Worm (Caenorhabditis elegans): ENCODE results near the gene C09G4.4.

The C09G4.4 gene

ce11 chrIV:8534997-8535414 is 22.2 kb downstream of the C09G4.4 start (continued):
- peak; percentile 34 for TF ChIP-seq nhr-6 (tag; optimal IDR thresholded peaks at IDR 0.05)
- TF ChIP-seq nhr-10 (tag; optimal IDR thresholded peaks at IDR 0.05): no peak
- no peak for TF ChIP-seq ztf-1 (GFP tag; conservative IDR thresholded peaks at IDR 0.05)

ce11 chrIV:8535946-8536345 is 23.2 kb downstream of the C09G4.4 start:
- TF ChIP-seq sma-9 (GFP tag; optimal IDR thresholded peaks at IDR 0.05): peak; percentile 30
- TF ChIP-seq sma-9 (tag; optimal IDR thresholded peaks at IDR 0.05): no peak
- no peak for TF ChIP-seq nhr-237 (tag; optimal IDR thresholded peaks at IDR 0.05)
- peak; percentile 5 for TF ChIP-seq nhr-129 (tag; optimal IDR thresholded peaks at IDR 0.05)
- no peak for TF ChIP-seq peb-1 (tag; optimal IDR thresholded peaks at IDR 0.05)
- no peak for TF ChIP-seq sem-4 (tag; optimal IDR thresholded peaks at IDR 0.05)
- no peak for TF ChIP-seq blmp-1 (tag; optimal IDR thresholded peaks at IDR 0.05; ENCODE audit: insufficient read depth)
- TF ChIP-seq unc-55 (GFP tag; optimal IDR thresholded peaks at IDR 0.05): no peak
- TF ChIP-seq ama-1 (optimal IDR thresholded peaks at IDR 0.05): peak; percentile 45
- TF ChIP-seq ztf-4 (tag; optimal IDR thresholded peaks at IDR 0.05): no peak
- no peak for TF ChIP-seq unc-62 (GFP tag; optimal IDR thresholded peaks at IDR 0.05)

ce11 chrIV:8538011-8538658 is 25.4 kb downstream of the C09G4.4 start:
- no peak for TF ChIP-seq sem-4 (tag; optimal IDR thresholded peaks at IDR 0.05)
- TF ChIP-seq sma-3 (GFP tag; optimal IDR thresholded peaks at IDR 0.05): peak; percentile 36
- peak; percentile 18 for TF ChIP-seq gmeb-1 (tag; optimal IDR thresholded peaks at IDR 0.05)
- TF ChIP-seq blmp-1 (tag; optimal IDR thresholded peaks at IDR 0.05; ENCODE audit: insufficient read depth): no peak
- peak; percentile 0 for TF ChIP-seq lin-13 (GFP tag; optimal IDR thresholded peaks at IDR 0.05)

ce11 chrIV:8538659-8539173 is 25.9 kb downstream of the C09G4.4 start, which contains the start of gene hyl-1:
Gene hyl-1 (plus strand): TSS chrIV:8539123.
- TF ChIP-seq ztf-4 (tag; optimal IDR thresholded peaks at IDR 0.05): no peak
- TF ChIP-seq blmp-1 (tag; optimal IDR thresholded peaks at IDR 0.05; ENCODE audit: insufficient read depth): no peak
- no peak for TF ChIP-seq nhr-21 (tag; optimal IDR thresholded peaks at IDR 0.05)
- TF ChIP-seq dmd-4 (tag; optimal IDR thresholded peaks at IDR 0.05): no peak
- no peak for TF ChIP-seq unc-39 (tag; optimal IDR thresholded peaks at IDR 0.05)
- TF ChIP-seq ceh-82 (tag; optimal IDR thresholded peaks at IDR 0.05): no peak
- TF ChIP-seq egl-27 (tag; optimal IDR thresholded peaks at IDR 0.05): no peak
- no peak for TF ChIP-seq gmeb-1 (tag; optimal IDR thresholded peaks at IDR 0.05)
- no peak for TF ChIP-seq fos-1 (tag; optimal IDR thresholded peaks at IDR 0.05)

- TF ChIP-seq fos-1 (tag; optimal IDR thresholded peaks at IDR 0.05) (peak; percentile 95), sma-9 (GFP tag; optimal IDR thresholded peaks at IDR 0.05) (peak; percentile 46), sma-9 (tag; optimal IDR thresholded peaks at IDR 0.05) (no peak), ztf-11 (tag; optimal IDR thresholded peaks at IDR 0.05) (no peak)
Measured at ce11 chrIV:8539645-8540044, 26.9 kb downstream of the C09G4.4 start.

- TF ChIP-seq crh-2 (tag; optimal IDR thresholded peaks at IDR 0.05): peak; percentile 29
- peak; percentile 25 for TF ChIP-seq F13H6.1 (tag; optimal IDR thresholded peaks at IDR 0.05)
- peak; percentile 33 for TF ChIP-seq sma-9 (GFP tag; optimal IDR thresholded peaks at IDR 0.05)
- no peak for TF ChIP-seq sma-9 (tag; optimal IDR thresholded peaks at IDR 0.05)
- TF ChIP-seq alr-1 (tag; optimal IDR thresholded peaks at IDR 0.05): no peak
- no peak for TF ChIP-seq egl-27 (tag; optimal IDR thresholded peaks at IDR 0.05)
- peak; percentile 95 for TF ChIP-seq fos-1 (tag; optimal IDR thresholded peaks at IDR 0.05)
- no peak for TF ChIP-seq nhr-11 (tag; optimal IDR thresholded peaks at IDR 0.05)
Measured at ce11 chrIV:8540268-8540667, 27.5 kb downstream of the C09G4.4 start.

ce11 chrIV:8542272-8542671 is 29.5 kb downstream of the C09G4.4 start:
- TF ChIP-seq R02D3.7 (tag; optimal IDR thresholded peaks at IDR 0.05) (no peak), crh-2 (tag; optimal IDR thresholded peaks at IDR 0.05) (peak; percentile 65), unc-39 (tag; optimal IDR thresholded peaks at IDR 0.05) (no peak), lsy-2 (tag; optimal IDR thresholded peaks at IDR 0.05) (no peak), ceh-16 (tag; optimal IDR thresholded peaks at IDR 0.05) (no peak), aly-2 (tag; optimal IDR thresholded peaks at IDR 0.05) (no peak), alr-1 (tag; optimal IDR thresholded peaks at IDR 0.05) (no peak), nhr-129 (tag; optimal IDR thresholded peaks at IDR 0.05) (no peak), nhr-21 (tag; optimal IDR thresholded peaks at IDR 0.05) (no peak), mab-5 (tag; optimal IDR thresholded peaks at IDR 0.05) (no peak), skn-1 (tag; optimal IDR thresholded peaks at IDR 0.05) (no peak), ztf-1 (GFP tag; conservative IDR thresholded peaks at IDR 0.05) (no peak), nhr-11 (tag; optimal IDR thresholded peaks at IDR 0.05) (no peak), sma-9 (GFP tag; optimal IDR thresholded peaks at IDR 0.05) (peak; percentile 19), sma-9 (tag; optimal IDR thresholded peaks at IDR 0.05) (no peak), ceh-82 (tag; optimal IDR thresholded peaks at IDR 0.05) (no peak), ztf-11 (tag; optimal IDR thresholded peaks at IDR 0.05) (no peak), Y55F3AM.14 (GFP tag; optimal IDR thresholded peaks at IDR 0.05) (no peak), sem-4 (tag; optimal IDR thresholded peaks at IDR 0.05) (no peak), elt-3 (tag; optimal IDR thresholded peaks at IDR 0.05) (no peak), fos-1 (tag; optimal IDR thresholded peaks at IDR 0.05) (peak; percentile 94), nhr-6 (tag; optimal IDR thresholded peaks at IDR 0.05) (no peak), nhr-77 (tag; optimal IDR thresholded peaks at IDR 0.05) (no peak), C34F6.9 (tag; optimal IDR thresholded peaks at IDR 0.05) (no peak), gmeb-1 (tag; optimal IDR thresholded peaks at IDR 0.05) (no peak)
